Worm (Caenorhabditis elegans) whole organism, late embryonic: ENCODE results near the gene nep-22.

Source experiments
- C38D4.7 ChIP-seq: fragments of 200-800 bp; sonication (Bioruptor generic); optimal IDR thresholded peaks from 2 replicates; lab custom pipeline; 2018; ENCODE audit warnings: mild to moderate bottlenecking, missing genetic modification characterization, moderate library complexity, missing compliant biosample characterization
- F13H6.1 ChIP-seq: sonication (generic microtip); optimal IDR thresholded peaks from 2 replicates; lab custom pipeline; 2016; ENCODE audit warnings: missing genetic modification characterization, missing compliant biosample characterization
- K02D7.2 ChIP-seq: sonication (generic microtip); optimal IDR thresholded peaks from 2 replicates; lab custom pipeline; 2017; ENCODE audit warnings: mild to moderate bottlenecking, missing genetic modification characterization, missing compliant biosample characterization
- T23F11.4 ChIP-seq: fragments of 200-800 bp; sonication (Bioruptor generic); optimal IDR thresholded peaks from 2 replicates; lab custom pipeline; 2018; ENCODE audit warnings: mild to moderate bottlenecking, missing genetic modification characterization, missing compliant biosample characterization
- Y22D7AL.16 ChIP-seq: sonication (generic microtip); optimal IDR thresholded peaks from 2 replicates; lab custom pipeline; 2016; ENCODE audit warnings: missing genetic modification characterization, missing compliant biosample characterization
- ahr-1 ChIP-seq: sonication (generic microtip); optimal IDR thresholded peaks from 2 replicates; lab custom pipeline; 2016; ENCODE audit warnings: missing genetic modification characterization, missing compliant biosample characterization
- ceh-2 ChIP-seq: sonication (generic microtip); optimal IDR thresholded peaks from 2 replicates; lab custom pipeline; 2016; ENCODE audit warnings: missing genotype, missing genetic modification characterization, missing compliant biosample characterization
- ceh-31 ChIP-seq: sonication (generic microtip); optimal IDR thresholded peaks from 2 replicates; lab custom pipeline; 2016; ENCODE audit warnings: missing genetic modification characterization, missing compliant biosample characterization
- ceh-45 ChIP-seq: fragments of 200-800 bp; sonication (Bioruptor generic); IDR thresholded peaks from 2 replicates; pipeline ENCODE4 v1.3.6; 2022; ENCODE audit warnings: missing genetic modification reagents, missing genetic modification characterization, missing compliant biosample characterization
- ceh-48 ChIP-seq: sonication (generic microtip); optimal IDR thresholded peaks from 2 replicates; lab custom pipeline; 2016; ENCODE audit warnings: missing genetic modification characterization, inconsistent platforms, missing compliant biosample characterization
- ceh-6 ChIP-seq: fragments of 200-800 bp; sonication (Bioruptor generic); optimal IDR thresholded peaks from 2 replicates; lab custom pipeline; 2018; ENCODE audit warnings: mild to moderate bottlenecking, missing genetic modification characterization, missing compliant biosample characterization
- elt-2 ChIP-seq: sonication (generic microtip); optimal IDR thresholded peaks from 2 replicates; lab custom pipeline; 2016; ENCODE audit warnings: missing genetic modification reagents, missing genetic modification characterization, missing compliant biosample characterization
- ets-4 ChIP-seq: sonication (generic microtip); optimal IDR thresholded peaks from 2 replicates; lab custom pipeline; 2016; ENCODE audit warnings: missing genetic modification characterization, missing compliant biosample characterization
- fax-1 ChIP-seq: sonication (generic microtip); optimal IDR thresholded peaks from 2 replicates; lab custom pipeline; 2016; ENCODE audit warnings: missing genotype, missing genetic modification characterization, missing compliant biosample characterization
- gmeb-2 ChIP-seq: sonication (generic microtip); optimal IDR thresholded peaks from 2 replicates; lab custom pipeline; 2016; ENCODE audit warnings: missing genetic modification characterization, inconsistent platforms, missing compliant biosample characterization
- hlh-13 ChIP-seq: fragments of 200-800 bp; sonication (Bioruptor generic); optimal IDR thresholded peaks from 2 replicates; lab custom pipeline; 2018; ENCODE audit warnings: mild to moderate bottlenecking, missing genetic modification characterization, missing compliant biosample characterization
- hlh-30 ChIP-seq: sonication (generic microtip); optimal IDR thresholded peaks from 2 replicates; lab custom pipeline; 2017; ENCODE audit warnings: antibody characterized with exemption, missing genetic modification characterization, missing compliant biosample characterization; ENCODE audit not compliant: insufficient read depth
- hlh-6 ChIP-seq: sonication (generic microtip); optimal IDR thresholded peaks from 2 replicates; lab custom pipeline; 2016; ENCODE audit warnings: missing genotype, missing genetic modification characterization, missing compliant biosample characterization
- lin-11 ChIP-seq: fragments of 200-800 bp; sonication (Bioruptor generic); optimal IDR thresholded peaks from 2 replicates; lab custom pipeline; 2018; ENCODE audit warnings: mild to moderate bottlenecking, missing genetic modification characterization, missing compliant biosample characterization
- madf-2 ChIP-seq: sonication (generic microtip); optimal IDR thresholded peaks from 2 replicates; lab custom pipeline; 2017; ENCODE audit warnings: missing genetic modification characterization, missing compliant biosample characterization
- nfya-1 ChIP-seq: sonication (generic microtip); optimal IDR thresholded peaks from 2 replicates; lab custom pipeline; 2017; ENCODE audit warnings: missing genetic modification characterization, mild to moderate bottlenecking, missing compliant biosample characterization, antibody characterized with exemption, moderate library complexity
- npax-4 ChIP-seq: sonication (generic microtip); optimal IDR thresholded peaks from 2 replicates; lab custom pipeline; 2016; ENCODE audit warnings: missing genetic modification characterization, missing compliant biosample characterization
- odd-2 ChIP-seq: sonication (generic microtip); optimal IDR thresholded peaks from 2 replicates; lab custom pipeline; 2017; ENCODE audit warnings: antibody characterized with exemption, mild to moderate bottlenecking, missing genetic modification characterization, missing compliant biosample characterization
- pag-3 ChIP-seq: sonication (generic microtip); optimal IDR thresholded peaks from 2 replicates; lab custom pipeline; 2016; ENCODE audit warnings: missing compliant biosample characterization, missing genetic modification characterization, borderline replicate concordance
- pha-2 ChIP-seq: sonication (generic microtip); optimal IDR thresholded peaks from 2 replicates; lab custom pipeline; 2017; ENCODE audit warnings: mild to moderate bottlenecking, missing genetic modification characterization, missing compliant biosample characterization
- pqm-1 ChIP-seq: sonication (generic microtip); optimal IDR thresholded peaks from 2 replicates; lab custom pipeline; 2016; ENCODE audit warnings: missing genetic modification characterization, missing compliant biosample characterization
- ref-2 ChIP-seq: sonication (generic microtip); optimal IDR thresholded peaks from 2 replicates; lab custom pipeline; 2016; ENCODE audit warnings: missing genetic modification characterization, missing compliant biosample characterization
- rnt-1 ChIP-seq: sonication (generic microtip); optimal IDR thresholded peaks from 2 replicates; lab custom pipeline; 2016; ENCODE audit warnings: missing genetic modification characterization, missing compliant biosample characterization
- sdc-2 ChIP-seq: sonication (generic microtip); optimal IDR thresholded peaks from 2 replicates; lab custom pipeline; 2016; ENCODE audit warnings: missing genotype, missing genetic modification characterization, missing compliant biosample characterization
- sox-4 ChIP-seq: sonication (generic microtip); optimal IDR thresholded peaks from 2 replicates; lab custom pipeline; 2017; ENCODE audit warnings: mild to moderate bottlenecking, missing genetic modification characterization, inconsistent platforms, missing compliant biosample characterization
- syd-9 ChIP-seq: sonication (generic microtip); optimal IDR thresholded peaks from 2 replicates; lab custom pipeline; 2016; ENCODE audit warnings: mild to moderate bottlenecking, missing genetic modification characterization, moderate library complexity, missing compliant biosample characterization
- ttx-3 ChIP-seq: sonication (generic microtip); optimal IDR thresholded peaks from 2 replicates; lab custom pipeline; 2016; ENCODE audit warnings: missing genetic modification reagents, missing genetic modification characterization, missing compliant biosample characterization
- unc-3 ChIP-seq, 2 experiments: fragments of 200-800 bp in 1 of 2; sonication (Bioruptor generic) in 1 of 2; sonication (generic microtip) in 1 of 2; conservative IDR thresholded peaks in 1 of 2; optimal IDR thresholded peaks in 1 of 2; 2 replicates each; pipeline versions ENCODE4 v1.3.6 to Lab custom; 2016 to 2022; ENCODE audit warnings: missing compliant biosample characterization in 2 of 2, missing genetic modification characterization in 2 of 2, missing genetic modification reagents in 1 of 2
- unc-55 ChIP-seq: sonication (generic microtip); optimal IDR thresholded peaks from 2 replicates; lab custom pipeline; 2017; ENCODE audit warnings: missing biosample characterization, missing genetic modification reagents, missing genetic modification characterization
- zip-5 ChIP-seq: sonication (generic microtip); optimal IDR thresholded peaks from 2 replicates; lab custom pipeline; 2016; ENCODE audit warnings: missing genetic modification characterization, missing compliant biosample characterization
- ztf-16 ChIP-seq: sonication (generic microtip); optimal IDR thresholded peaks from 2 replicates; lab custom pipeline; 2017; ENCODE audit warnings: missing genetic modification characterization, missing compliant biosample characterization

The nep-22 gene

DNA sequence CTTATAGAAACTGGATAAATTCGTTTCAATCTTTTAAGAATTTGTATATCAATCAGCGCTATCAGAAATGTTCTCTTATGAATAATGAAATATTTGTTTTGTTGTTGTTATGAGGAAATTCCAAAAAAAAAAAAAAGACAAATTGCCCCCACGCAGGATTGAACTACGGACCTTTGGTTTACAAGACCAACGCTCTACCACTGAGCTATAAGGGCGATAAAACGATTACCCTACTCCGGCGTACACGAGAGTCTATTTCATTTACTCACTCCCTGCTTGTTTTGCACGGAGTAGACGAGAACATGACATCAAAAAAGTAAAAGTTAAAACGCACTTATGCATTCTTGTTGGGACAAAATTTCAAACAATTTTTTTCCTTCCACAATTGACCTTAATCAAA, 10.1 kb upstream of the nep-22 start (continued):
- no peak for TF ChIP-seq T23F11.4
- TF ChIP-seq ceh-31 (tag; lab: Kevin White, UChicago): no peak
- TF ChIP-seq K02D7.2 (tag; lab: Kevin White, UChicago): no peak
- TF ChIP-seq hlh-30 (tag; lab: Kevin White, UChicago): no peak

DNA sequence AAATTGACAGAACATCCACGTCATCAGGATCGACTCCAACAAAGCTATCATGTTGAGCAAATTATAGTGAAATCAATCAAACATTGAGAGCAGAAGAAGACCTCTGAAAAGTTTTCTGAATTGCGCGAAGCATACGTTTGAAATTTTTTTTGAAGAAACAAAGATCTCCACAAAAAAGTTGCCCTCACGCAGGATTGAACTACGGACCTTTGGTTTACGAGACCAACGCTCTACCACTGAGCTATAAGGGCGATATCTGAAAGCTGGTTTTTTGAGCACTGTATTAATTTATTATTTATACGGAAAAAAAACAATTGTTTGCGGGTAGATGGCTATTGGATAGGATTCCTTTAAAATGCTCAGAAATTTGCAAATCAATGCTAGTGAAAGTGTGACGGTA, 8.9 kb upstream of the nep-22 start:
- TF ChIP-seq ref-2 (tag; lab: Kevin White, UChicago) (no peak), F13H6.1 (tag; lab: Kevin White, UChicago) (no peak), C38D4.7 (GFP tag; lab: Kevin White, UChicago) (no peak), madf-2 (tag; lab: Kevin White, UChicago) (no peak), sox-4 (no peak), nfya-1 (tag; lab: Kevin White, UChicago) (no peak), ttx-3 (tag; lab: Kevin White, UChicago) (no peak), gmeb-2 (tag; lab: Kevin White, UChicago) (no peak), hlh-6 (no peak), lin-11 (tag; lab: Kevin White, UChicago) (no peak), pqm-1 (tag; lab: Kevin White, UChicago) (no peak), pag-3 (tag; lab: Kevin White, UChicago) (no peak), syd-9 (no peak), rnt-1 (no peak), elt-2 (no peak), odd-2 (tag; lab: Kevin White, UChicago) (no peak)

DNA sequence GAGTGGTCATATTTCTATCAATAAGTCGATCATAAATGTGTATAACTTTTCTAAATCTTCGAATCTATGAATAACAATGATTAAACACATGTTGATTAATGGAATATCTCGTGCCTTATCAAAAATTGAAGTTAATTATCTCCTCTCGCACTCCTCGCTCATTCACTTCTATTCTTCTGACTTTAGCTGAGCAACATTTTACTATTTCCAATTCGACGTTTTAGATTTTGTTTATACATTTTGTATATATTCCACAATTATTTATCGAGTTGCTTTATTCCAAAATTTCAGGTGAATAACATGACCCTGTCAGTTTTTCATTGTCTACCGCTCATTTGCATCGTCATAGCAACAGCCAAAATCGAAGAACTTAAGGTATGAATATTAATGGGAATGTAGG, 7.0 kb upstream of the nep-22 start, which contains the start of gene T25B6.3:
T25B6.3 (plus strand) TSS at position 301 of the 400 bp plus-strand sequence.
- TF ChIP-seq ceh-48 (tag; lab: Kevin White, UChicago) (no peak), pha-2 (tag; lab: Kevin White, UChicago) (no peak), lin-11 (tag; lab: Kevin White, UChicago) (no peak), ztf-16 (tag; lab: Kevin White, UChicago) (no peak), K02D7.2 (tag; lab: Kevin White, UChicago) (no peak), fax-1 (tag; lab: Kevin White, UChicago) (no peak), hlh-6 (no peak), ceh-45 (no peak), odd-2 (tag; lab: Kevin White, UChicago) (no peak), unc-3 (GFP tag; conservative IDR thresholded peaks at IDR 0.05; lab: Robert Waterston, UW) (no peak), unc-3 (tag; optimal IDR thresholded peaks at IDR 0.05; lab: Kevin White, UChicago) (no peak), C38D4.7 (GFP tag; lab: Kevin White, UChicago) (no peak), unc-55 (GFP tag; lab: Kevin White, UChicago) (no peak)

DNA sequence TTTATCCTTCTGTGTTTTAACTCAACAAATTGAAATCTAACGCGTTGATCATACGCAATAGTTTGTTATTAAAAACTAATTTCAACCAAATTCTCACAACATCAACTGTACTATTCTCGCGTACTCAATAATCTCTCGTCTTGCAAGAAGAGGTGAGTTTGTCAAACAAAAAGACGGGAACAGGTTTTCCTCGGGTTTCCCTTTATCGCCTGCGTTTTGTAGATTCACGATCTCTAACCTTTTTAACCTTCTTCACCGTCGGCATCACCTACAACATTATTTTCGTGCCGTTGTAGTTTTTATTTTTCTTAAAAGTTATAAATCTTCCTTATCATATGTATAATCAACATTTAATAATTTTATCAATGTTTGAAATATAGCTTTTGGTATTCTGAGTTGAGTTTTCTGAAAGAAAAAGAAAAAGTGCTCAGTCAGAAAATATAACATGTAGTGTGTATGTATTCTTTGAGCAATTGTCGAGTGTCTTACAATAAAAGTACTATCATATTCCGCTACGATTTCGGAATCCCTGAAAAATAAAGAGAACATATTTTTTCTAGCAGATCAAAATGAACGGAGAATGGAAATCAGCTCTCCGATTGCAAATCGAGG, 5.3 kb upstream of the nep-22 start, which contains the start of gene snf-12:
snf-12 (plus strand) TSS at position 562 of the 612 bp plus-strand sequence.
- TF ChIP-seq elt-2 (no peak), ets-4 (tag; lab: Kevin White, UChicago) (no peak), T23F11.4 (no peak), lin-11 (tag; lab: Kevin White, UChicago) (no peak), hlh-6 (no peak), npax-4 (tag; lab: Kevin White, UChicago) (no peak), ceh-6 (no peak), ceh-2 (no peak), hlh-13 (GFP tag; lab: Kevin White, UChicago) (no peak), Y22D7AL.16 (tag; lab: Kevin White, UChicago) (no peak), zip-5 (tag; lab: Kevin White, UChicago) (no peak), ztf-16 (tag; lab: Kevin White, UChicago) (no peak), ahr-1 (tag; lab: Kevin White, UChicago) (no peak), sdc-2 (tag; lab: Kevin White, UChicago) (no peak)
